Fruit fly (Drosophila melanogaster) whole organism, prepupa: ENCODE data around the gene cas.
A peak's percentile ranks its signal among the peaks of the same experiment; 100 is the strongest.

Experiments used
- CG11294 ChIP-seq: fragments of 200-800 bp; sonication (Bioruptor generic); IDR thresholded peaks from 2 replicates; pipeline ENCODE4 v1.3.6; 2022; ENCODE audit warnings: missing biosample characterization, missing genetic modification characterization
- CG15336 ChIP-seq: fragments of 200-800 bp; sonication (Bioruptor generic); IDR thresholded peaks from 2 replicates; pipeline ENCODE4 v1.3.6; 2022; ENCODE audit warnings: missing biosample characterization, missing genetic modification characterization
- CG16779 ChIP-seq: fragments of 200-800 bp; sonication (Bioruptor generic); optimal IDR thresholded peaks from 3 replicates; lab custom pipeline; 2017; ENCODE audit warnings: missing biosample characterization, mild to moderate bottlenecking, missing genetic modification characterization
- CG4318 ChIP-seq: fragments of 200-800 bp; sonication (Bioruptor generic); optimal IDR thresholded peaks from 3 replicates; lab custom pipeline; 2017; ENCODE audit warnings: missing biosample characterization, mild to moderate bottlenecking, missing genetic modification characterization
- CG6808 ChIP-seq: fragments of 200-800 bp; sonication (Bioruptor generic); optimal IDR thresholded peaks from 3 replicates; lab custom pipeline; 2017; ENCODE audit warnings: missing biosample characterization, missing genetic modification characterization, mild to moderate bottlenecking, moderate library complexity, missing genetic modification reagents
- Eip75B ChIP-seq: fragments of 200-800 bp; sonication (Bioruptor generic); optimal IDR thresholded peaks from 3 replicates; lab custom pipeline; 2016; ENCODE audit warnings: missing biosample characterization, missing genetic modification characterization
- Gug ChIP-seq: fragments of 200-800 bp; sonication (Bioruptor generic); IDR thresholded peaks from 2 replicates; pipeline ENCODE4 v1.3.6; 2022; ENCODE audit warnings: missing biosample characterization, missing genetic modification characterization
- Hr39 ChIP-seq: fragments of 200-800 bp; sonication (Bioruptor generic); optimal IDR thresholded peaks from 2 replicates; lab custom pipeline; 2016; ENCODE audit warnings: missing biosample characterization, missing genetic modification characterization
- OdsH ChIP-seq: fragments of 200-800 bp; sonication (Bioruptor generic); optimal IDR thresholded peaks from 3 replicates; lab custom pipeline; 2016; ENCODE audit warnings: missing biosample characterization, missing genetic modification characterization
- dac ChIP-seq: fragments of 200-800 bp; sonication (Bioruptor generic); optimal IDR thresholded peaks from 2 replicates; lab custom pipeline; 2017; ENCODE audit warnings: missing biosample characterization, mild to moderate bottlenecking, missing genetic modification characterization
- topi ChIP-seq: fragments of 200-800 bp; sonication (Bioruptor generic); optimal IDR thresholded peaks from 3 replicates; lab custom pipeline; 2016; ENCODE audit warnings: missing biosample characterization, missing genetic modification characterization

DNA sequence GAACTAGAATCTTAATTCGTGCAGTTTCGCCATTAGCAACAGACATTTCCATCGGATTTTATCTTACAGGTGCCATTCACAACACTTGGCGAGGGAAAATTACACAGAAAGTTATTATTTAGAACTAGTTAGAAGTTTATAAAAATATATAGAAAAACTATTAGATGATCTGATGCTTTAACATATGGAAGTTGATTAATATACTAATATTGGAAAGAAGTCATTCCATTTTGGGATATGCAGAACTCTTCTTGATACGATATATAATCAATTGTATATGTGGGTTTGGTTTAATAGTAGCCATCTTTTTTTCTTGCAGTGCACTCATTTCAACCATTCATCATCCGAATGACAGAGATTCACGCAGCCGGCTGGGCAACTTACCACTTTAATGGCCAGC, 34.4 kb downstream of the cas start:
- TF ChIP-seq CG11294 (no peak), CG16779 (tag; lab: Kevin White, UChicago) (no peak), Gug (GFP tag; lab: Robert Waterston, UW) (no peak), dac (no peak), CG6808 (GFP tag; lab: Kevin White, UChicago) (no peak), OdsH (GFP tag; lab: Kevin White, UChicago) (no peak), CG15336 (GFP tag; lab: Robert Waterston, UW) (peak; percentile 72), Hr39 (no peak), Eip75B (GFP tag; lab: Kevin White, UChicago) (no peak), topi (no peak), CG4318 (no peak)
